Worm (Caenorhabditis elegans): ENCODE measurements around the gene cwn-1.
A peak's percentile ranks its signal among the peaks of the same experiment; 100 is the strongest.

DNA sequence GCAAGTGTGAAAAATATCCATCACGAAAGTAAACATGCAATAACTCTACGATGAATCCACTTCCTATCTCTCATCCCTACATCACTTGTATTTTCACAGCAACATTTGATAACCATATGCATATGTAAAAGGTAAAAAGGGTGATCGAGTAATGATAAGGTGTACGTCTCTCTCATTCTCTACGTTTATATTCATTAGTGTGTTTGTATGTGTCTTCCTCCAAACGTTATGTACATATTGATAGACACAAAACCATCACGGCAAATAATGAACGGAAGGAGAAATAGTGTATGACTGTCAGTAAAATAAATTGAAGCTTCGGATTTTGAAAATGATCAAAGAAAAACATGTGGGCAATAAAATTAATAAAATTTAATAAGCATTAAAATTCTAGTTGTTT lies 10.9 kb downstream of the cwn-1 start:
- TF ChIP-seq fkh-10 (GFP tag; optimal IDR thresholded peaks at IDR 0.05) (no peak), unc-55 (GFP tag; optimal IDR thresholded peaks at IDR 0.05) (no peak), elt-2 (tag; optimal IDR thresholded peaks at IDR 0.05) (peak; percentile 40), gmeb-2 (tag; optimal IDR thresholded peaks at IDR 0.05) (no peak), mec-3 (tag; optimal IDR thresholded peaks at IDR 0.05; ENCODE audit: borderline replicate concordance) (no peak), nhr-232 (tag; optimal IDR thresholded peaks at IDR 0.05) (no peak), rnt-1 (tag; optimal IDR thresholded peaks at IDR 0.05) (no peak), lim-6 (tag; optimal IDR thresholded peaks at IDR 0.05) (no peak), ama-1 (optimal IDR thresholded peaks at IDR 0.05) (no peak), nhr-11 (tag; optimal IDR thresholded peaks at IDR 0.05) (no peak), fax-1 (tag; optimal IDR thresholded peaks at IDR 0.05) (no peak)
